Fruit fly (Drosophila melanogaster) whole organism, embryonic: ENCODE measurements around the gene CG8907.
A peak's percentile ranks its signal among the peaks of the same experiment; 100 is the strongest.

Experiments used
- Abd-B ChIP-seq: fragments of 200-800 bp; sonication (Bioruptor generic); optimal IDR thresholded peaks from 2 replicates; lab custom pipeline; 2018; ENCODE audit warnings: missing biosample characterization, mild to moderate bottlenecking, missing genetic modification characterization, moderate library complexity
- Asciz ChIP-seq: fragments of 200-800 bp; sonication (Bioruptor generic); optimal IDR thresholded peaks from 2 replicates; lab custom pipeline; 2017; ENCODE audit warnings: missing biosample characterization, mild to moderate bottlenecking, missing genetic modification characterization, missing genetic modification reagents
- CG10321 ChIP-seq: fragments of 200-800 bp; sonication (Bioruptor generic); IDR thresholded peaks from 2 replicates; pipeline ENCODE4 v1.3.6; 2022; ENCODE audit warnings: missing biosample characterization, missing genetic modification characterization
- CG10462 ChIP-seq: fragments of 200-800 bp; sonication (Bioruptor generic); optimal IDR thresholded peaks from 2 replicates; lab custom pipeline; 2016; ENCODE audit warnings: missing biosample characterization, missing genetic modification characterization
- CG10979 ChIP-seq: fragments of 200-800 bp; sonication (Bioruptor generic); optimal IDR thresholded peaks from 2 replicates; lab custom pipeline; 2018; ENCODE audit warnings: missing biosample characterization, mild to moderate bottlenecking, missing genetic modification characterization, moderate library complexity
- CG14965 ChIP-seq: fragments of 200-800 bp; sonication (Bioruptor generic); optimal IDR thresholded peaks from 2 replicates; lab custom pipeline; 2016; ENCODE audit warnings: missing biosample characterization, missing genetic modification characterization, borderline replicate concordance
- CG15479 ChIP-seq: fragments of 200-800 bp; sonication (Bioruptor generic); optimal IDR thresholded peaks from 3 replicates; lab custom pipeline; 2019; ENCODE audit warnings: missing biosample characterization, mild to moderate bottlenecking, missing genetic modification characterization, moderate library complexity
- CG15514 ChIP-seq: fragments of 200-800 bp; sonication (Bioruptor generic); optimal IDR thresholded peaks from 3 replicates; lab custom pipeline; 2017; ENCODE audit warnings: missing biosample characterization, missing genetic modification characterization, mild to moderate bottlenecking, moderate library complexity, missing genetic modification reagents
- CG1603 ChIP-seq: fragments of 200-800 bp; sonication (Bioruptor generic); optimal IDR thresholded peaks from 2 replicates; lab custom pipeline; 2019; ENCODE audit warnings: missing biosample characterization, mild to moderate bottlenecking, missing genetic modification characterization, moderate library complexity
- CG17612 ChIP-seq: fragments of 200-800 bp; sonication (Bioruptor generic); IDR thresholded peaks from 2 replicates; pipeline ENCODE4 v1.3.6; 2022; ENCODE audit warnings: missing biosample characterization, missing genetic modification characterization
- CG2202 ChIP-seq: fragments of 200-800 bp; sonication (Bioruptor generic); optimal IDR thresholded peaks from 2 replicates; lab custom pipeline; 2018; ENCODE audit warnings: missing biosample characterization, mild to moderate bottlenecking, missing genetic modification characterization
- CG2678 ChIP-seq: fragments of 200-800 bp; sonication (Bioruptor generic); optimal IDR thresholded peaks from 3 replicates; lab custom pipeline; 2019; ENCODE audit warnings: missing biosample characterization, mild to moderate bottlenecking, missing genetic modification characterization, moderate library complexity
- CG2889 ChIP-seq: fragments of 200-800 bp; sonication (Bioruptor generic); IDR thresholded peaks from 3 replicates; pipeline ENCODE4 v1.3.6; 2022; ENCODE audit warnings: missing biosample characterization, missing genetic modification characterization
- CG34224 ChIP-seq: fragments of 200-800 bp; sonication (Bioruptor generic); IDR thresholded peaks from 3 replicates; pipeline ENCODE4 v1.3.6; 2022; ENCODE audit warnings: missing biosample characterization, missing genetic modification characterization; ENCODE audit not compliant: partially characterized antibody
- CG34422 ChIP-seq: fragments of 200-800 bp; sonication (Bioruptor generic); IDR thresholded peaks from 3 replicates; pipeline ENCODE4 v1.3.6; 2022; ENCODE audit warnings: missing biosample characterization, missing genetic modification characterization
- CG3838 ChIP-seq: fragments of 200-800 bp; sonication (Bioruptor generic); optimal IDR thresholded peaks from 3 replicates; lab custom pipeline; 2016; ENCODE audit warnings: missing biosample characterization, missing genetic modification characterization
- CG5245 ChIP-seq: fragments of 200-800 bp; sonication (Bioruptor generic); optimal IDR thresholded peaks from 3 replicates; lab custom pipeline; 2016; ENCODE audit warnings: missing biosample characterization, missing genetic modification characterization
- CG6765 ChIP-seq: fragments of 200-800 bp; sonication (Bioruptor generic); optimal IDR thresholded peaks from 3 replicates; lab custom pipeline; 2017; ENCODE audit warnings: missing biosample characterization, mild to moderate bottlenecking, missing genetic modification characterization
- CG9215 ChIP-seq: fragments of 200-800 bp; sonication (Bioruptor generic); IDR thresholded peaks from 2 replicates; pipeline ENCODE4 v1.3.6; 2022; ENCODE audit warnings: missing biosample characterization, missing genetic modification characterization
- CG9609 ChIP-seq: fragments of 200-800 bp; sonication (Bioruptor generic); optimal IDR thresholded peaks from 3 replicates; lab custom pipeline; 2016; ENCODE audit warnings: missing biosample characterization, missing genetic modification characterization
- Dll ChIP-seq: fragments of 200-800 bp; sonication (Bioruptor generic); IDR thresholded peaks from 4 replicates; pipeline ENCODE4 v1.3.6; 2022; ENCODE audit warnings: missing biosample characterization, missing genetic modification characterization; ENCODE audit not compliant: partially characterized antibody
- Doc3 ChIP-seq: fragments of 200-800 bp; sonication (Bioruptor generic); IDR thresholded peaks from 3 replicates; pipeline ENCODE4 v1.3.6; 2022; ENCODE audit warnings: missing biosample characterization, missing genetic modification characterization; ENCODE audit not compliant: partially characterized antibody
- HHEX ChIP-seq: fragments of 200-800 bp; sonication (Bioruptor generic); optimal IDR thresholded peaks from 3 replicates; lab custom pipeline; 2017; ENCODE audit warnings: missing biosample characterization, mild to moderate bottlenecking, missing genetic modification characterization, missing genetic modification reagents
- HLH4C ChIP-seq: fragments of 200-800 bp; sonication (Bioruptor generic); IDR thresholded peaks from 3 replicates; pipeline ENCODE4 v1.3.6; 2022; ENCODE audit warnings: missing biosample characterization, missing genetic modification characterization; ENCODE audit not compliant: partially characterized antibody
- NFAT ChIP-seq: fragments of 200-800 bp; sonication (Bioruptor generic); IDR thresholded peaks from 2 replicates; pipeline ENCODE4 v1.3.6; 2022; ENCODE audit warnings: missing biosample characterization, missing genetic modification characterization
- NK7.1 ChIP-seq: fragments of 200-800 bp; sonication (Bioruptor generic); optimal IDR thresholded peaks from 3 replicates; lab custom pipeline; 2016; ENCODE audit warnings: missing biosample characterization, missing genetic modification characterization
- Opbp ChIP-seq: fragments of 200-800 bp; sonication (Bioruptor generic); IDR thresholded peaks from 3 replicates; pipeline ENCODE4 v1.3.6; 2022; ENCODE audit warnings: missing biosample characterization, missing genetic modification characterization; ENCODE audit not compliant: partially characterized antibody
- Ssrp ChIP-seq: fragments of 200-800 bp; sonication (Bioruptor generic); optimal IDR thresholded peaks from 2 replicates; lab custom pipeline; 2018; ENCODE audit warnings: missing biosample characterization, mild to moderate bottlenecking, missing genetic modification characterization, moderate library complexity
- bbx ChIP-seq: fragments of 200-800 bp; sonication (Bioruptor generic); IDR thresholded peaks from 2 replicates; pipeline ENCODE4 v1.3.6; 2022; ENCODE audit warnings: missing biosample characterization, missing genetic modification characterization; ENCODE audit not compliant: partially characterized antibody
- btn ChIP-seq: fragments of 200-800 bp; sonication (Bioruptor generic); optimal IDR thresholded peaks from 2 replicates; lab custom pipeline; 2016; ENCODE audit warnings: missing biosample characterization, missing genetic modification characterization
- cg ChIP-seq: fragments of 200-800 bp; sonication (Bioruptor generic); optimal IDR thresholded peaks from 3 replicates; lab custom pipeline; 2019; ENCODE audit warnings: missing biosample characterization, mild to moderate bottlenecking, missing genetic modification characterization, moderate library complexity
- ci ChIP-seq: fragments of 200-800 bp; sonication (Bioruptor generic); IDR thresholded peaks from 3 replicates; pipeline ENCODE4 v1.3.6; 2022; ENCODE audit warnings: missing biosample characterization, missing genetic modification characterization
- crc ChIP-seq: fragments of 200-800 bp; sonication (Bioruptor generic); optimal IDR thresholded peaks from 2 replicates; lab custom pipeline; 2016; ENCODE audit warnings: missing biosample characterization, missing genetic modification characterization
- croc ChIP-seq: fragments of 200-800 bp; sonication (Bioruptor generic); conservative IDR thresholded peaks from 3 replicates; pipeline ENCODE4 v1.3.6; 2022; ENCODE audit warnings: missing biosample characterization, missing genetic modification characterization
- dati ChIP-seq: fragments of 200-800 bp; sonication (Bioruptor generic); IDR thresholded peaks from 2 replicates; pipeline ENCODE4 v1.3.6; 2022; ENCODE audit warnings: missing biosample characterization, missing genetic modification characterization
- en ChIP-seq: fragments of 200-800 bp; sonication (Bioruptor generic); optimal IDR thresholded peaks from 2 replicates; lab custom pipeline; 2016; ENCODE audit warnings: missing biosample characterization, missing genetic modification characterization
- gfzf ChIP-seq: fragments of 200-800 bp; sonication (Bioruptor generic); optimal IDR thresholded peaks from 2 replicates; lab custom pipeline; 2016; ENCODE audit warnings: missing biosample characterization, mild to moderate bottlenecking, missing genetic modification characterization, moderate library complexity
- gro ChIP-seq: fragments of 200-800 bp; sonication (Bioruptor generic); optimal IDR thresholded peaks from 2 replicates; lab custom pipeline; 2016; ENCODE audit warnings: missing biosample characterization, missing genetic modification characterization
- gsb ChIP-seq: fragments of 200-800 bp; sonication (Bioruptor generic); IDR thresholded peaks from 2 replicates; pipeline ENCODE4 v1.3.6; 2022; ENCODE audit warnings: missing biosample characterization, missing genetic modification characterization
- h ChIP-seq: fragments of >200 bp; optimal IDR thresholded peaks from 2 replicates; lab custom pipeline; 2017
- inv ChIP-seq: fragments of 200-800 bp; sonication (Bioruptor generic); IDR thresholded peaks from 2 replicates; pipeline ENCODE4 v1.3.6; 2022; ENCODE audit warnings: missing biosample characterization, missing genetic modification characterization; ENCODE audit not compliant: partially characterized antibody
- jigr1 ChIP-seq: fragments of 200-800 bp; sonication (Bioruptor generic); IDR thresholded peaks from 3 replicates; pipeline ENCODE4 v1.3.6; 2022; ENCODE audit warnings: missing biosample characterization, missing genetic modification characterization
- kah ChIP-seq: fragments of 200-800 bp; sonication (Bioruptor generic); optimal IDR thresholded peaks from 2 replicates; lab custom pipeline; 2018; ENCODE audit warnings: missing biosample characterization, mild to moderate bottlenecking, missing genetic modification characterization
- nmo ChIP-seq: fragments of 200-800 bp; sonication (Bioruptor generic); optimal IDR thresholded peaks from 2 replicates; lab custom pipeline; 2018; ENCODE audit warnings: missing biosample characterization, mild to moderate bottlenecking, missing genetic modification characterization, moderate library complexity
- sima ChIP-seq: fragments of 200-800 bp; sonication (Bioruptor generic); optimal IDR thresholded peaks from 2 replicates; lab custom pipeline; 2016; ENCODE audit warnings: missing biosample characterization, missing genetic modification characterization
- ssp ChIP-seq: fragments of 200-800 bp; sonication (Bioruptor generic); IDR thresholded peaks from 2 replicates; pipeline ENCODE4 v1.3.6; 2022; ENCODE audit warnings: missing biosample characterization, missing genetic modification characterization
- trh ChIP-seq: fragments of 200-800 bp; sonication (Bioruptor generic); optimal IDR thresholded peaks from 2 replicates; lab custom pipeline; 2016; ENCODE audit warnings: missing biosample characterization, missing genetic modification characterization
- unc-4 ChIP-seq: fragments of 200-800 bp; sonication (Bioruptor generic); IDR thresholded peaks from 2 replicates; pipeline ENCODE4 v1.3.6; 2022; ENCODE audit warnings: missing biosample characterization, missing genetic modification characterization; ENCODE audit not compliant: partially characterized antibody
- usp ChIP-seq: fragments of >200 bp; optimal IDR thresholded peaks from 2 replicates; lab custom pipeline; 2017; ENCODE audit warnings: missing biosample characterization, missing genetic modification characterization
- wek ChIP-seq: fragments of 200-800 bp; sonication (Bioruptor generic); optimal IDR thresholded peaks from 3 replicates; lab custom pipeline; 2018; ENCODE audit warnings: missing biosample characterization, mild to moderate bottlenecking, missing genetic modification characterization, moderate library complexity

CG8907 gene

dm6 chr3R:17059100-17059810, 51.2 kb downstream of the CG8907 start (continued):
- TF ChIP-seq NFAT (GFP tag; lab: Robert Waterston, UW) (no peak; the same call in 1 of the 2 replicates), CG3838 (no peak), nmo (GFP tag; lab: Kevin White, UChicago) (peak; percentile 52), CG1603 (tag; lab: Kevin White, UChicago) (peak; percentile 18), CG10321 (GFP tag; lab: Robert Waterston, UW) (no peak), CG10979 (tag; lab: Kevin White, UChicago) (peak; percentile 38), h (no peak), kah (GFP tag; lab: Kevin White, UChicago) (no peak), CG15514 (no peak), NK7.1 (GFP tag; lab: Kevin White, UChicago) (no peak), CG2678 (tag; lab: Kevin White, UChicago) (peak; percentile 32), CG10462 (GFP tag; lab: Kevin White, UChicago) (no peak), gro (no peak), usp (GFP tag; lab: Kevin White, UChicago) (no peak), cg (GFP tag; lab: Kevin White, UChicago) (peak; percentile 66), croc (GFP tag; lab: Robert Waterston, UW) (no peak), Abd-B (GFP tag; lab: Kevin White, UChicago) (no peak), trh (GFP tag; lab: Kevin White, UChicago) (no peak), btn (GFP tag; lab: Kevin White, UChicago) (no peak), gsb (peak; percentile 7; the same call in 1 of the 2 replicates), CG2202 (tag; lab: Kevin White, UChicago) (no peak), CG34422 (GFP tag; lab: Robert Waterston, UW) (no peak), jigr1 (GFP tag; lab: Robert Waterston, UW) (no peak), Dll (no peak), gfzf (GFP tag; lab: Kevin White, UChicago) (no peak), CG2889 (no peak), HLH4C (GFP tag; lab: Robert Waterston, UW) (no peak), CG6765 (GFP tag; lab: Kevin White, UChicago) (no peak), Doc3 (no peak), bbx (GFP tag; lab: Robert Waterston, UW) (no peak), HHEX (GFP tag; lab: Kevin White, UChicago) (no peak), CG15479 (GFP tag; lab: Kevin White, UChicago) (no peak), CG9215 (GFP tag; lab: Robert Waterston, UW) (no peak), CG34224 (no peak), CG5245 (GFP tag; lab: Kevin White, UChicago) (no peak), en (GFP tag; lab: Kevin White, UChicago) (no peak), ssp (GFP tag; lab: Robert Waterston, UW) (no peak), wek (GFP tag; lab: Kevin White, UChicago) (no peak), inv (GFP tag; lab: Robert Waterston, UW) (no peak), Asciz (GFP tag; lab: Kevin White, UChicago) (peak; percentile 24), ci (no peak), CG17612 (no peak), CG9609 (GFP tag; lab: Kevin White, UChicago) (no peak), unc-4 (GFP tag; lab: Robert Waterston, UW) (no peak), Ssrp (peak; percentile 45), crc (GFP tag; lab: Kevin White, UChicago) (no peak), sima (no peak), Opbp (0 out of 3 replicates have a peak, but pooled peaks have one; percentile 35), dati (GFP tag; lab: Robert Waterston, UW) (no peak), CG14965 (GFP tag; lab: Kevin White, UChicago) (no peak)
